Worm (Caenorhabditis elegans): ENCODE measurements around the gene C29F3.3.
A peak's percentile ranks its signal among the peaks of the same experiment; 100 is the strongest.

C29F3.3 gene

ce11 chrV:15347292-15347691 lies at the start of gene C29F3.3:
Gene C29F3.3 (minus strand): TSS chrV:15347392.
- no peak for TF ChIP-seq chd-7 (tag; optimal IDR thresholded peaks at IDR 0.05)
- no peak for TF ChIP-seq attf-5 (GFP tag; optimal IDR thresholded peaks at IDR 0.05)
- TF ChIP-seq sdz-38 (tag; optimal IDR thresholded peaks at IDR 0.05): no peak
- no peak for TF ChIP-seq F57C9.4 (tag; optimal IDR thresholded peaks at IDR 0.05)
- no peak for TF ChIP-seq F57A8.1 (GFP tag; optimal IDR thresholded peaks at IDR 0.05)
- no peak for TF ChIP-seq atf-7 (tag; optimal IDR thresholded peaks at IDR 0.05)
- TF ChIP-seq egl-44 (GFP tag; IDR thresholded peaks at IDR 0.05): no peak
- TF ChIP-seq nhr-120 (GFP tag; IDR thresholded peaks at IDR 0.05): no peak
- TF ChIP-seq ceh-100 (GFP tag; IDR thresholded peaks at IDR 0.05): no peak
- TF ChIP-seq fkh-3 (tag; optimal IDR thresholded peaks at IDR 0.05): no peak
- no peak for TF ChIP-seq let-607 (tag; optimal IDR thresholded peaks at IDR 0.05)
- no peak for TF ChIP-seq B0019.2 (GFP tag; conservative IDR thresholded peaks at IDR 0.05)
- no peak for TF ChIP-seq snpc-1.1 (tag; optimal IDR thresholded peaks at IDR 0.05; ENCODE audit: insufficient read depth)
- TF ChIP-seq mxl-1 (tag; optimal IDR thresholded peaks at IDR 0.05): no peak
- no peak for TF ChIP-seq lin-54 (GFP tag; optimal IDR thresholded peaks at IDR 0.05)
- no peak for TF ChIP-seq snpc-3.4 (tag; optimal IDR thresholded peaks at IDR 0.05)

- TF ChIP-seq F22D6.2 (tag; optimal IDR thresholded peaks at IDR 0.05): no peak
- TF ChIP-seq madf-3 (GFP tag; IDR thresholded peaks at IDR 0.05): peak; percentile 89
- peak; percentile 48 for TF ChIP-seq tlf-1 (GFP tag; optimal IDR thresholded peaks at IDR 0.05)
- peak; percentile 36 for TF ChIP-seq unc-130 (GFP tag; optimal IDR thresholded peaks at IDR 0.05)
- TF ChIP-seq mcd-1 (GFP tag; IDR thresholded peaks at IDR 0.05): peak; percentile 84
- peak; percentile 86 for TF ChIP-seq hsf-1 (GFP tag; IDR thresholded peaks at IDR 0.05)
- no peak for TF ChIP-seq F23B12.7 (tag; optimal IDR thresholded peaks at IDR 0.05; ENCODE audit: insufficient read depth)
- TF ChIP-seq snpc-4 (GFP tag; optimal IDR thresholded peaks at IDR 0.05): peak; percentile 1
- TF ChIP-seq snpc-4 (tag; optimal IDR thresholded peaks at IDR 0.05): peak in 1 of 4 experiments; percentile 53
- peak; percentile 67; the same call in 1 of the 2 replicates for TF ChIP-seq Y95B8A.8 (GFP tag; IDR thresholded peaks at IDR 0.05)
- peak; percentile 53 for TF ChIP-seq tbp1 (GFP tag; optimal IDR thresholded peaks at IDR 0.05)
- peak; percentile 82 for TF ChIP-seq lsl-1 (GFP tag; optimal IDR thresholded peaks at IDR 0.05)
- peak; percentile 91 for TF ChIP-seq ceh-91 (GFP tag; IDR thresholded peaks at IDR 0.05)
- no peak for TF ChIP-seq ceh-79 (tag; optimal IDR thresholded peaks at IDR 0.05)
- TF ChIP-seq rcor-1 (GFP tag; IDR thresholded peaks at IDR 0.05): peak; percentile 59; the same call in 1 of the 2 replicates
- no peak for TF ChIP-seq sea-2 (GFP tag; IDR thresholded peaks at IDR 0.05)
- TF ChIP-seq lin-54 (GFP tag; optimal IDR thresholded peaks at IDR 0.05): peak; percentile 75
- peak; percentile 18 for TF ChIP-seq B0261.1 (tag; optimal IDR thresholded peaks at IDR 0.05)
- 0 out of 2 replicates have a peak, but pooled peaks have one; percentile 24 for TF ChIP-seq Y53G8AR.9 (GFP tag; conservative IDR thresholded peaks at IDR 0.05)
- peak; percentile 95 for TF ChIP-seq efl-1 (GFP tag; optimal IDR thresholded peaks at IDR 0.05)
- peak; percentile 95 for TF ChIP-seq madf-6 (GFP tag; IDR thresholded peaks at IDR 0.05)
- peak; percentile 92 for TF ChIP-seq madf-8 (GFP tag; conservative IDR thresholded peaks at IDR 0.05)
- TF ChIP-seq pbrm-1 (GFP tag; IDR thresholded peaks at IDR 0.05): peak; percentile 28; the same call in 1 of the 2 replicates
- TF ChIP-seq attf-6 (GFP tag; IDR thresholded peaks at IDR 0.05): no peak
- TF ChIP-seq ccch-3 (GFP tag; optimal IDR thresholded peaks at IDR 0.05): no peak
- TF ChIP-seq F33H1.4 (GFP tag; IDR thresholded peaks at IDR 0.05): peak; percentile 71
- peak; percentile 80 for TF ChIP-seq B0019.2 (GFP tag; conservative IDR thresholded peaks at IDR 0.05)
- TF ChIP-seq lin-35 (GFP tag; optimal IDR thresholded peaks at IDR 0.05): peak in 1 of 3 experiments; percentile 69
- TF ChIP-seq B0336.3 (GFP tag; IDR thresholded peaks at IDR 0.05): no peak
- peak; percentile 91 for TF ChIP-seq D2030.7 (GFP tag; IDR thresholded peaks at IDR 0.05)
- peak; percentile 80 for TF ChIP-seq F49E8.2 (tag; optimal IDR thresholded peaks at IDR 0.05; ENCODE audit: insufficient read depth)
- peak; percentile 82 for TF ChIP-seq xnd-1 (tag; optimal IDR thresholded peaks at IDR 0.05)
- TF ChIP-seq athp-1 (tag; optimal IDR thresholded peaks at IDR 0.05): peak; percentile 7
Measured at ce11 chrV:15395347-15395746, 48.2 kb upstream of the C29F3.3 start, which contains the start of gene cyb-3. Gene cyb-3 (plus strand): TSS chrV:15395696.

All from whole organism, young adult.